Worm (Caenorhabditis elegans) whole organism, L2 larva: ENCODE results near the gene dmsr-16.

Experiments
- C34F6.9 ChIP-seq: fragments of 150-350 bp; optimal IDR thresholded peaks from 2 replicates; lab custom pipeline; 2014; ENCODE audit warnings: missing biosample characterization, missing genetic modification characterization
- Y55F3AM.14 ChIP-seq: fragments of 200-800 bp; sonication (Bioruptor generic); optimal IDR thresholded peaks from 2 replicates; lab custom pipeline; 2018; ENCODE audit warnings: mild to moderate bottlenecking, missing genetic modification characterization, missing compliant biosample characterization
- ama-1 ChIP-seq: fragments of 150-350 bp; optimal IDR thresholded peaks from 2 replicates; lab custom pipeline; 2018; ENCODE audit warnings: inconsistent platforms
- nhr-11 ChIP-seq: fragments of 150-350 bp; optimal IDR thresholded peaks from 2 replicates; lab custom pipeline; 2014; ENCODE audit warnings: missing biosample characterization, missing genetic modification characterization
- nhr-25 ChIP-seq: fragments of 150-350 bp; sonication (generic microtip); optimal IDR thresholded peaks from 3 replicates; lab custom pipeline; 2014; ENCODE audit warnings: missing biosample characterization, missing genetic modification characterization
- nhr-77 ChIP-seq: fragments of 150-350 bp; optimal IDR thresholded peaks from 2 replicates; lab custom pipeline; 2014; ENCODE audit warnings: missing biosample characterization, missing genetic modification characterization
- peb-1 ChIP-seq: fragments of 150-350 bp; optimal IDR thresholded peaks from 2 replicates; lab custom pipeline; 2014; ENCODE audit warnings: missing biosample characterization, missing genetic modification characterization
- unc-39 ChIP-seq: fragments of 150-350 bp; optimal IDR thresholded peaks from 2 replicates; lab custom pipeline; 2014; ENCODE audit warnings: missing biosample characterization, missing genetic modification characterization
- unc-62 ChIP-seq: fragments of 150-350 bp; optimal IDR thresholded peaks from 2 replicates; lab custom pipeline; 2014; ENCODE audit warnings: missing biosample characterization, missing genetic modification reagents, missing genetic modification characterization
- ztf-11 ChIP-seq: sonication (generic microtip); optimal IDR thresholded peaks from 2 replicates; lab custom pipeline; 2017; ENCODE audit warnings: missing biosample characterization, missing genetic modification characterization

- TF ChIP-seq ama-1 = no peak
- no peak for TF ChIP-seq nhr-25 (tag; lab: Kevin White, UChicago)
- TF ChIP-seq Y55F3AM.14 (GFP tag; lab: Kevin White, UChicago) = no peak
- no peak for TF ChIP-seq nhr-77 (tag; lab: Kevin White, UChicago)
- TF ChIP-seq peb-1 (tag; lab: Kevin White, UChicago) = no peak
- no peak for TF ChIP-seq unc-62 (GFP tag; lab: Kevin White, UChicago)
- TF ChIP-seq nhr-11 = no peak
- no peak for TF ChIP-seq ztf-11 (tag; lab: Kevin White, UChicago)
- TF ChIP-seq C34F6.9 (tag; lab: Kevin White, UChicago) = no peak
- no peak for TF ChIP-seq unc-39 (tag; lab: Kevin White, UChicago)
Measured at ce11 chrV:6792973-6793372, 15.9 kb downstream of the dmsr-16 start.
